Fruit fly (Drosophila melanogaster) whole organism, embryonic: Measurements from ENCODE around the gene CG10011.

Experiments
- B-H1 ChIP-seq: fragments of 200-800 bp; sonication (Bioruptor generic); IDR thresholded peaks from 3 replicates; pipeline ENCODE4 v1.3.6; 2022; ENCODE audit warnings: missing biosample characterization, missing genetic modification characterization
- BEAF-32 ChIP-seq: fragments of 200-800 bp; sonication (Bioruptor generic); optimal IDR thresholded peaks from 3 replicates; lab custom pipeline; 2017; ENCODE audit warnings: missing biosample characterization, missing genetic modification characterization, mild to moderate bottlenecking, moderate library complexity, missing genetic modification reagents
- CG10147 ChIP-seq: fragments of 200-800 bp; sonication (Bioruptor generic); optimal IDR thresholded peaks from 2 replicates; lab custom pipeline; 2019; ENCODE audit warnings: missing biosample characterization, mild to moderate bottlenecking, missing genetic modification characterization, moderate library complexity
- CG10462 ChIP-seq: fragments of 200-800 bp; sonication (Bioruptor generic); optimal IDR thresholded peaks from 2 replicates; lab custom pipeline; 2016; ENCODE audit warnings: missing biosample characterization, missing genetic modification characterization
- CG11093 ChIP-seq: fragments of 200-800 bp; sonication (Bioruptor generic); IDR thresholded peaks from 3 replicates; pipeline ENCODE4 v1.3.6; 2022; ENCODE audit warnings: missing biosample characterization, missing genetic modification characterization
- CG11560 ChIP-seq: fragments of 200-800 bp; sonication (Bioruptor generic); IDR thresholded peaks from 3 replicates; pipeline ENCODE4 v1.3.6; 2022; ENCODE audit warnings: missing biosample characterization, missing genetic modification characterization
- CG12391 ChIP-seq: fragments of 200-800 bp; sonication (Bioruptor generic); optimal IDR thresholded peaks from 3 replicates; lab custom pipeline; 2018; ENCODE audit warnings: missing biosample characterization, mild to moderate bottlenecking, missing genetic modification characterization, moderate library complexity
- CG12744 ChIP-seq: fragments of 200-800 bp; sonication (Bioruptor generic); optimal IDR thresholded peaks from 2 replicates; lab custom pipeline; 2016; ENCODE audit warnings: missing biosample characterization, missing genetic modification characterization
- CG14965 ChIP-seq: fragments of 200-800 bp; sonication (Bioruptor generic); optimal IDR thresholded peaks from 2 replicates; lab custom pipeline; 2016; ENCODE audit warnings: missing biosample characterization, missing genetic modification characterization, borderline replicate concordance
- CG15073 ChIP-seq: fragments of 200-800 bp; sonication (Bioruptor generic); optimal IDR thresholded peaks from 2 replicates; lab custom pipeline; 2016; ENCODE audit warnings: missing biosample characterization, missing genetic modification characterization
- CG15601 ChIP-seq: fragments of 200-800 bp; sonication (Bioruptor generic); optimal IDR thresholded peaks from 3 replicates; lab custom pipeline; 2019; ENCODE audit warnings: missing biosample characterization, mild to moderate bottlenecking, missing genetic modification characterization, moderate library complexity
- CG1602 ChIP-seq: fragments of 200-800 bp; sonication (Bioruptor generic); optimal IDR thresholded peaks from 3 replicates; lab custom pipeline; 2016; ENCODE audit warnings: missing biosample characterization, missing genetic modification characterization
- CG16779 ChIP-seq: fragments of 200-800 bp; sonication (Bioruptor generic); IDR thresholded peaks from 2 replicates; pipeline ENCODE4 v1.3.6; 2022; ENCODE audit warnings: missing biosample characterization, missing genetic modification characterization
- CG17186 ChIP-seq: fragments of 200-800 bp; sonication (Bioruptor generic); optimal IDR thresholded peaks from 3 replicates; lab custom pipeline; 2017; ENCODE audit warnings: missing biosample characterization, missing genetic modification reagents, missing genetic modification characterization
- CG17328 ChIP-seq: fragments of 200-800 bp; sonication (Bioruptor generic); IDR thresholded peaks from 2 replicates; pipeline ENCODE4 v1.3.6; 2022; ENCODE audit warnings: missing biosample characterization, missing genetic modification characterization
- CG17361 ChIP-seq: fragments of 200-800 bp; sonication (Bioruptor generic); IDR thresholded peaks from 3 replicates; pipeline ENCODE4 v1.3.6; 2022; ENCODE audit warnings: missing biosample characterization, missing genetic modification characterization
- CG17568 ChIP-seq: fragments of 200-800 bp; sonication (Bioruptor generic); optimal IDR thresholded peaks from 2 replicates; lab custom pipeline; 2018; ENCODE audit warnings: missing biosample characterization, mild to moderate bottlenecking, missing genetic modification characterization, moderate library complexity
- CG1832 ChIP-seq: fragments of 200-800 bp; sonication (Bioruptor generic); optimal IDR thresholded peaks from 2 replicates; lab custom pipeline; 2017; ENCODE audit warnings: missing biosample characterization, mild to moderate bottlenecking, missing genetic modification characterization, inconsistent platforms
- CG18476 ChIP-seq: fragments of 200-800 bp; sonication (Bioruptor generic); optimal IDR thresholded peaks from 2 replicates; lab custom pipeline; 2016; ENCODE audit warnings: missing biosample characterization, mild to moderate bottlenecking, missing genetic modification characterization
- CG18764 ChIP-seq: fragments of 200-800 bp; sonication (Bioruptor generic); optimal IDR thresholded peaks from 3 replicates; lab custom pipeline; 2016; ENCODE audit warnings: missing biosample characterization, missing genetic modification characterization
- CG32767 ChIP-seq: fragments of 200-800 bp; sonication (Bioruptor generic); IDR thresholded peaks from 2 replicates; pipeline ENCODE4 v1.3.6; 2022; ENCODE audit warnings: missing biosample characterization, missing genetic modification characterization
- CG32772 ChIP-seq: fragments of 200-800 bp; sonication (Bioruptor generic); IDR thresholded peaks from 2 replicates; pipeline ENCODE4 v1.3.6; 2022; ENCODE audit warnings: missing biosample characterization, missing genetic modification characterization
- CG34422 ChIP-seq: fragments of 200-800 bp; sonication (Bioruptor generic); IDR thresholded peaks from 3 replicates; pipeline ENCODE4 v1.3.6; 2022; ENCODE audit warnings: missing biosample characterization, missing genetic modification characterization
- CG3847 ChIP-seq: fragments of 200-800 bp; sonication (Bioruptor generic); IDR thresholded peaks from 2 replicates; pipeline ENCODE4 v1.3.6; 2022; ENCODE audit warnings: missing biosample characterization, missing genetic modification characterization
- CG4404 ChIP-seq: fragments of 200-800 bp; sonication (Bioruptor generic); IDR thresholded peaks from 2 replicates; pipeline ENCODE4 v1.3.6; 2022; ENCODE audit warnings: missing biosample characterization, missing genetic modification characterization
- CG7372 ChIP-seq: fragments of 200-800 bp; sonication (Bioruptor generic); IDR thresholded peaks from 2 replicates; pipeline ENCODE4 v1.3.6; 2022; ENCODE audit warnings: missing biosample characterization, missing genetic modification characterization
- CG9609 ChIP-seq: fragments of 200-800 bp; sonication (Bioruptor generic); optimal IDR thresholded peaks from 3 replicates; lab custom pipeline; 2016; ENCODE audit warnings: missing biosample characterization, missing genetic modification characterization
- Chrac-16 ChIP-seq: fragments of 200-800 bp; sonication (Bioruptor generic); optimal IDR thresholded peaks from 3 replicates; lab custom pipeline; 2016; ENCODE audit warnings: missing biosample characterization, missing genetic modification characterization
- D19A ChIP-seq: fragments of 200-800 bp; optimal IDR thresholded peaks from 3 replicates; lab custom pipeline; 2019; ENCODE audit warnings: missing biosample characterization, mild to moderate bottlenecking, missing genetic modification characterization, moderate library complexity
- Dbx ChIP-seq: fragments of 200-800 bp; sonication (Bioruptor generic); IDR thresholded peaks from 3 replicates; pipeline ENCODE4 v1.3.6; 2022; ENCODE audit warnings: missing biosample characterization, missing genetic modification characterization
- E2f1 ChIP-seq: fragments of 200-800 bp; sonication (Bioruptor generic); IDR thresholded peaks from 2 replicates; pipeline ENCODE4 v1.3.6; 2022; ENCODE audit warnings: missing biosample characterization, missing genetic modification characterization
- GATAe ChIP-seq: fragments of 200-800 bp; sonication (Bioruptor generic); conservative IDR thresholded peaks from 2 replicates; pipeline ENCODE4 v1.3.6; 2022; ENCODE audit warnings: missing biosample characterization, missing genetic modification characterization
- H15 ChIP-seq: fragments of 200-800 bp; sonication (Bioruptor generic); IDR thresholded peaks from 3 replicates; pipeline ENCODE4 v1.3.6; 2022; ENCODE audit warnings: missing biosample characterization, missing genetic modification characterization
- HLH3B ChIP-seq: fragments of 200-800 bp; sonication (Bioruptor generic); IDR thresholded peaks from 2 replicates; pipeline ENCODE4 v1.3.6; 2022; ENCODE audit warnings: missing biosample characterization, missing genetic modification characterization
- HmgZ ChIP-seq: fragments of 200-800 bp; sonication (Bioruptor generic); optimal IDR thresholded peaks from 2 replicates; lab custom pipeline; 2018; ENCODE audit warnings: missing biosample characterization, mild to moderate bottlenecking, missing genetic modification characterization
- Neu2 ChIP-seq: fragments of 200-800 bp; sonication (Bioruptor generic); optimal IDR thresholded peaks from 3 replicates; lab custom pipeline; 2016; ENCODE audit warnings: missing biosample characterization, missing genetic modification characterization, borderline replicate concordance
- Nf-YC ChIP-seq: fragments of 200-800 bp; optimal IDR thresholded peaks from 3 replicates; lab custom pipeline; 2019; ENCODE audit warnings: missing biosample characterization, mild to moderate bottlenecking, missing genetic modification characterization, moderate library complexity
- NfI ChIP-seq: fragments of 200-800 bp; sonication (Bioruptor generic); optimal IDR thresholded peaks from 3 replicates; lab custom pipeline; 2018; ENCODE audit warnings: missing biosample characterization, mild to moderate bottlenecking, missing genetic modification characterization, moderate library complexity
- Spps ChIP-seq: fragments of 200-800 bp; sonication (Bioruptor generic); optimal IDR thresholded peaks from 2 replicates; lab custom pipeline; 2018; ENCODE audit warnings: missing biosample characterization, mild to moderate bottlenecking, missing genetic modification characterization
- aop ChIP-seq: fragments of 200-800 bp; sonication (Bioruptor generic); IDR thresholded peaks from 2 replicates; pipeline ENCODE4 v1.3.6; 2022; ENCODE audit warnings: missing biosample characterization, missing genetic modification characterization
- chinmo ChIP-seq: fragments of 200-800 bp; sonication (Bioruptor generic); IDR thresholded peaks from 4 replicates; pipeline ENCODE4 v1.3.6; 2022; ENCODE audit warnings: missing biosample characterization, missing genetic modification characterization; ENCODE audit not compliant: partially characterized antibody
- dmrt99B ChIP-seq: fragments of 200-800 bp; sonication (Bioruptor generic); optimal IDR thresholded peaks from 2 replicates; lab custom pipeline; 2018; ENCODE audit warnings: missing biosample characterization, mild to moderate bottlenecking, missing genetic modification characterization, moderate library complexity
- fru ChIP-seq: fragments of >200 bp; optimal IDR thresholded peaks from 2 replicates; lab custom pipeline; 2017
- hbn ChIP-seq: fragments of 200-800 bp; sonication (Bioruptor generic); IDR thresholded peaks from 2 replicates; pipeline ENCODE4 v1.3.6; 2022; ENCODE audit warnings: missing biosample characterization, missing genetic modification characterization; ENCODE audit not compliant: partially characterized antibody
- klu ChIP-seq: fragments of 200-800 bp; sonication (Bioruptor generic); IDR thresholded peaks from 2 replicates; pipeline ENCODE4 v1.3.6; 2022; ENCODE audit warnings: missing biosample characterization, missing genetic modification characterization
- knrl ChIP-seq: fragments of 200-800 bp; sonication (Bioruptor generic); IDR thresholded peaks from 3 replicates; pipeline ENCODE4 v1.3.6; 2022; ENCODE audit warnings: missing biosample characterization, missing genetic modification characterization; ENCODE audit not compliant: partially characterized antibody
- mld ChIP-seq: fragments of 200-800 bp; sonication (Bioruptor generic); IDR thresholded peaks from 3 replicates; pipeline ENCODE4 v1.3.6; 2022; ENCODE audit warnings: missing biosample characterization, missing genetic modification characterization; ENCODE audit not compliant: partially characterized antibody
- psq ChIP-seq: fragments of 200-800 bp; sonication (Bioruptor generic); optimal IDR thresholded peaks from 2 replicates; lab custom pipeline; 2017; ENCODE audit warnings: missing biosample characterization, missing genetic modification characterization
- sr ChIP-seq: fragments of 200-800 bp; sonication (Bioruptor generic); IDR thresholded peaks from 3 replicates; pipeline ENCODE4 v1.3.6; 2022; ENCODE audit warnings: missing biosample characterization, missing genetic modification characterization
- tin ChIP-seq: fragments of 200-800 bp; sonication (Bioruptor generic); optimal IDR thresholded peaks from 3 replicates; lab custom pipeline; 2016; ENCODE audit warnings: missing biosample characterization, missing genetic modification characterization
- trh ChIP-seq: fragments of 200-800 bp; sonication (Bioruptor generic); optimal IDR thresholded peaks from 2 replicates; lab custom pipeline; 2016; ENCODE audit warnings: missing biosample characterization, missing genetic modification characterization
- zen ChIP-seq: fragments of 200-800 bp; sonication (Bioruptor generic); optimal IDR thresholded peaks from 3 replicates; lab custom pipeline; 2018; ENCODE audit warnings: missing biosample characterization, mild to moderate bottlenecking, missing genetic modification characterization, moderate library complexity
- zfh1 ChIP-seq: fragments of 200-800 bp; sonication (Bioruptor generic); IDR thresholded peaks from 3 replicates; pipeline ENCODE4 v1.3.6; 2022; ENCODE audit warnings: missing biosample characterization, missing genetic modification characterization

The CG10011 gene

DNA sequence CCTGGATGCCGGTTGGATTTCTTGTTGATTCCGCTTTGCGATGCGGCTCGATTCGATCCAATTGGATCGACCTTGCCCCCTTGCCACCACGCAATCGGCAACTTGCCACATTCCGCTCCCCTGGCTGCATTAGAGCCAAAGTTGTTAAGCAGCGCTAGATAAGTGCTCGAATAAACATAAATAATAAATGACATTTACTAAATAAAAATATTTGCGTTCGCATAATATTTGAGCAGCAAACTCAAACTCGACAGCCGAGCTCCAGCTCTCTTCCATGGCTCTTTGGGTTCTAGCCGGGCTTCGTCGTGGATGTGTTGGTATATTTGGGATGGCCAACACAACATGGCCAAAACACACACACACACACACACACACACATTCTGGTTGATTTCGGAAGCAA, 64.1 kb downstream of the CG10011 start (continued):
- no peak for TF ChIP-seq NfI (GFP tag; lab: Kevin White, UChicago)
- TF ChIP-seq E2f1 = no peak
- no peak for TF ChIP-seq CG4404 (GFP tag; lab: Robert Waterston, UW)
- TF ChIP-seq Spps (tag; lab: Kevin White, UChicago) = peak; percentile 20
- no peak for TF ChIP-seq CG14965
- TF ChIP-seq CG1602 = no peak
- no peak for TF ChIP-seq Chrac-16 (GFP tag; lab: Kevin White, UChicago)
- no peak for TF ChIP-seq H15 (GFP tag; lab: Robert Waterston, UW)
- TF ChIP-seq sr (GFP tag; lab: Robert Waterston, UW) = no peak
- TF ChIP-seq klu (GFP tag; lab: Robert Waterston, UW) = no peak
- no peak for TF ChIP-seq CG18476 (GFP tag; lab: Kevin White, UChicago)
- TF ChIP-seq CG32767 (GFP tag; lab: Robert Waterston, UW) = no peak
- TF ChIP-seq CG11093 (GFP tag; lab: Robert Waterston, UW) = no peak
- TF ChIP-seq Nf-YC (tag; lab: Kevin White, UChicago) = no peak
- no peak for TF ChIP-seq CG16779
- TF ChIP-seq knrl (GFP tag; lab: Robert Waterston, UW) = no peak
- no peak for TF ChIP-seq CG3847 (GFP tag; lab: Robert Waterston, UW)
- TF ChIP-seq BEAF-32 (GFP tag; lab: Kevin White, UChicago) = no peak
- TF ChIP-seq dmrt99B (tag; lab: Kevin White, UChicago) = peak; percentile 51
- no peak for TF ChIP-seq Neu2 (GFP tag; lab: Kevin White, UChicago)
- TF ChIP-seq CG1832 (GFP tag; lab: Kevin White, UChicago) = no peak
- TF ChIP-seq CG12391 (tag; lab: Kevin White, UChicago) = no peak
- TF ChIP-seq CG15073 (GFP tag; lab: Kevin White, UChicago) = no peak
- TF ChIP-seq D19A (tag; lab: Kevin White, UChicago) = no peak
- TF ChIP-seq zen (tag; lab: Kevin White, UChicago) = no peak
- TF ChIP-seq CG17568 = peak; percentile 70
- TF ChIP-seq CG17328 = no peak
- no peak for TF ChIP-seq CG32772 (GFP tag; lab: Robert Waterston, UW)
- TF ChIP-seq Dbx (GFP tag; lab: Robert Waterston, UW) = peak; percentile 33; the same call in 1 of the 3 replicates
- no peak for TF ChIP-seq mld
- TF ChIP-seq chinmo (GFP tag; lab: Robert Waterston, UW) = no peak
- no peak for TF ChIP-seq zfh1 (GFP tag; lab: Robert Waterston, UW)
- TF ChIP-seq trh (GFP tag; lab: Kevin White, UChicago) = no peak
- TF ChIP-seq CG10462 (GFP tag; lab: Kevin White, UChicago) = no peak
- no peak for TF ChIP-seq CG17186 (GFP tag; lab: Kevin White, UChicago)
- TF ChIP-seq CG34422 (GFP tag; lab: Robert Waterston, UW) = no peak
- TF ChIP-seq CG9609 (GFP tag; lab: Kevin White, UChicago) = no peak
- no peak for TF ChIP-seq CG18764 (GFP tag; lab: Kevin White, UChicago)
- no peak for TF ChIP-seq B-H1 (GFP tag; lab: Robert Waterston, UW)
- TF ChIP-seq HmgZ (tag; lab: Kevin White, UChicago) = peak; percentile 8
- peak; percentile 47 for TF ChIP-seq CG15601 (tag; lab: Kevin White, UChicago)
- TF ChIP-seq GATAe = no peak
- no peak for TF ChIP-seq aop (GFP tag; lab: Robert Waterston, UW)
- peak; percentile 46 for TF ChIP-seq CG10147
- TF ChIP-seq CG17361 (GFP tag; lab: Robert Waterston, UW) = peak; percentile 44; the same call in 2 of the 3 replicates
- no peak for TF ChIP-seq CG11560 (tag; lab: Robert Waterston, UW)
- no peak for TF ChIP-seq tin
- TF ChIP-seq HLH3B (GFP tag; lab: Robert Waterston, UW) = no peak
- no peak for TF ChIP-seq psq
- TF ChIP-seq CG12744 = no peak
- no peak for TF ChIP-seq CG7372
- no peak for TF ChIP-seq fru
- no peak for TF ChIP-seq hbn
